Fruit fly (Drosophila melanogaster): ENCODE data around the gene CG17568.

Gene CG17568

dm6 chr2L:19191789-19192297 is 10.3 kb upstream of the CG17568 start (continued):
- TF ChIP-seq CG7928 (GFP tag; optimal IDR thresholded peaks at IDR 0.05) (no peak), CG3847 (GFP tag; IDR thresholded peaks at IDR 0.05) (no peak), CG1024 (GFP tag; IDR thresholded peaks at IDR 0.05) (no peak), her (GFP tag; optimal IDR thresholded peaks at IDR 0.05) (no peak), odd (GFP tag; optimal IDR thresholded peaks at IDR 0.05) (peak; percentile 67), wdn (GFP tag; IDR thresholded peaks at IDR 0.05) (no peak), tx (GFP tag; optimal IDR thresholded peaks at IDR 0.05) (no peak), Dfd (GFP tag; optimal IDR thresholded peaks at IDR 0.05) (no peak), CG17912 (GFP tag; optimal IDR thresholded peaks at IDR 0.05) (no peak), Nf-YB (GFP tag; optimal IDR thresholded peaks at IDR 0.05) (no peak), CG4404 (GFP tag; IDR thresholded peaks at IDR 0.05) (no peak), caup (GFP tag; optimal IDR thresholded peaks at IDR 0.05; ENCODE audit: severe bottlenecking) (no peak), ind (GFP tag; optimal IDR thresholded peaks at IDR 0.05) (no peak), Dip2 (GFP tag; IDR thresholded peaks at IDR 0.05) (no peak), CG6175 (GFP tag; IDR thresholded peaks at IDR 0.05) (no peak), CG17802 (tag; optimal IDR thresholded peaks at IDR 0.05) (no peak), sd (tag; optimal IDR thresholded peaks at IDR 0.05) (peak; percentile 76), CG34376 (GFP tag; optimal IDR thresholded peaks at IDR 0.05) (peak; percentile 8), onecut (GFP tag; IDR thresholded peaks at IDR 0.05) (no peak), pnt (GFP tag; optimal IDR thresholded peaks at IDR 0.05) (no peak), Poxn (GFP tag; IDR thresholded peaks at IDR 0.05) (no peak), CG9797 (GFP tag; optimal IDR thresholded peaks at IDR 0.05) (no peak), tup (GFP tag; optimal IDR thresholded peaks at IDR 0.05) (no peak), CG9437 (GFP tag; optimal IDR thresholded peaks at IDR 0.05) (no peak), CG4820 (GFP tag; optimal IDR thresholded peaks at IDR 0.05) (no peak), B-H1 (GFP tag; IDR thresholded peaks at IDR 0.05) (no peak), CG18619 (GFP tag; optimal IDR thresholded peaks at IDR 0.05) (no peak), insv (GFP tag; optimal IDR thresholded peaks at IDR 0.05) (no peak), sob (GFP tag; IDR thresholded peaks at IDR 0.05) (no peak), sna (GFP tag; IDR thresholded peaks at IDR 0.05; ENCODE audit: partially characterized antibody) (no peak), CG7372 (GFP tag; IDR thresholded peaks at IDR 0.05) (no peak), ftz-f1 (GFP tag; optimal IDR thresholded peaks at IDR 0.05) (no peak), CG3838 (GFP tag; optimal IDR thresholded peaks at IDR 0.05) (no peak), Drgx (GFP tag; IDR thresholded peaks at IDR 0.05) (no peak), CG15696 (tag; optimal IDR thresholded peaks at IDR 0.05) (peak; percentile 24), D19A (tag; optimal IDR thresholded peaks at IDR 0.05) (peak; percentile 3), CG4730 (GFP tag; IDR thresholded peaks at IDR 0.05) (no peak), CG15269 (tag; optimal IDR thresholded peaks at IDR 0.05) (no peak), CG6654 (GFP tag; optimal IDR thresholded peaks at IDR 0.05) (no peak), en (GFP tag; optimal IDR thresholded peaks at IDR 0.05) (peak; percentile 0), pita (GFP tag; optimal IDR thresholded peaks at IDR 0.05) (no peak), CG1233 (GFP tag; optimal IDR thresholded peaks at IDR 0.05) (peak; percentile 10), CG2875 (GFP tag; optimal IDR thresholded peaks at IDR 0.05) (peak; percentile 14), disco-r (GFP tag; optimal IDR thresholded peaks at IDR 0.05) (no peak), CG8924 (tag; optimal IDR thresholded peaks at IDR 0.05) (no peak), lab (GFP tag; optimal IDR thresholded peaks at IDR 0.05) (peak; percentile 46), pb (GFP tag; optimal IDR thresholded peaks at IDR 0.05) (no peak), H2.0 (GFP tag; IDR thresholded peaks at IDR 0.05) (no peak), CG4707 (GFP tag; optimal IDR thresholded peaks at IDR 0.05) (peak; percentile 8), CG3163 (GFP tag; optimal IDR thresholded peaks at IDR 0.05) (no peak), CG8359 (GFP tag; optimal IDR thresholded peaks at IDR 0.05; ENCODE audit: borderline replicate concordance) (peak; percentile 11)
